Fruit fly (Drosophila melanogaster) whole organism, pupa: Measurements from ENCODE around the gene Imp.

ENCODE experiments used
- CG10348 ChIP-seq: fragments of 200-800 bp; sonication (Bioruptor generic); IDR thresholded peaks from 2 replicates; pipeline ENCODE4 v1.3.6; 2022; ENCODE audit warnings: missing biosample characterization, missing genetic modification characterization
- CG12605 ChIP-seq: fragments of 200-800 bp; sonication (Bioruptor generic); IDR thresholded peaks from 2 replicates; pipeline ENCODE4 v1.3.6; 2022; ENCODE audit warnings: missing biosample characterization, missing genetic modification characterization
- CG13204 ChIP-seq: fragments of 200-800 bp; sonication (Bioruptor generic); optimal IDR thresholded peaks from 2 replicates; lab custom pipeline; 2018; ENCODE audit warnings: missing biosample characterization, mild to moderate bottlenecking, missing genetic modification characterization, moderate library complexity
- CG15710 ChIP-seq: fragments of 200-800 bp; sonication (Bioruptor generic); optimal IDR thresholded peaks from 2 replicates; lab custom pipeline; 2018; ENCODE audit warnings: missing biosample characterization, mild to moderate bottlenecking, missing genetic modification characterization, moderate library complexity
- CG32121 ChIP-seq: fragments of 200-800 bp; sonication (Bioruptor generic); IDR thresholded peaks from 2 replicates; pipeline ENCODE4 v1.3.6; 2022; ENCODE audit warnings: missing biosample characterization, missing genetic modification characterization
- CG4496 ChIP-seq: fragments of 200-800 bp; sonication (Bioruptor generic); IDR thresholded peaks from 3 replicates; pipeline ENCODE4 v1.3.6; 2022; ENCODE audit warnings: missing biosample characterization, missing genetic modification characterization
- CG8159 ChIP-seq: fragments of 200-800 bp; sonication (Bioruptor generic); optimal IDR thresholded peaks from 3 replicates; lab custom pipeline; 2018; ENCODE audit warnings: missing biosample characterization, mild to moderate bottlenecking, missing genetic modification characterization, moderate library complexity
- CG8301 ChIP-seq: fragments of 200-800 bp; sonication (Bioruptor generic); optimal IDR thresholded peaks from 2 replicates; lab custom pipeline; 2018; ENCODE audit warnings: missing biosample characterization, mild to moderate bottlenecking, missing genetic modification characterization
- D1 ChIP-seq: fragments of 200-800 bp; sonication (Bioruptor generic); optimal IDR thresholded peaks from 2 replicates; lab custom pipeline; 2018; ENCODE audit warnings: missing biosample characterization, mild to moderate bottlenecking, missing genetic modification characterization, moderate library complexity
- EcR ChIP-seq: fragments of 200-800 bp; sonication (Bioruptor generic); optimal IDR thresholded peaks from 3 replicates; lab custom pipeline; 2019; ENCODE audit warnings: missing biosample characterization, missing genetic modification characterization, mild to moderate bottlenecking, moderate library complexity, missing genetic modification reagents
- Ets98B ChIP-seq: fragments of 200-800 bp; sonication (Bioruptor generic); IDR thresholded peaks from 2 replicates; pipeline ENCODE4 v1.3.6; 2022; ENCODE audit warnings: missing biosample characterization, missing genetic modification characterization
- Pif1A ChIP-seq: fragments of 200-800 bp; sonication (Bioruptor generic); optimal IDR thresholded peaks from 3 replicates; lab custom pipeline; 2016; ENCODE audit warnings: missing biosample characterization, missing genetic modification characterization
- Pif1B ChIP-seq: fragments of 200-800 bp; sonication (Bioruptor generic); optimal IDR thresholded peaks from 3 replicates; lab custom pipeline; 2016; ENCODE audit warnings: missing biosample characterization, missing genetic modification characterization

- peak; percentile 48 for TF ChIP-seq CG8159 (tag; lab: Kevin White, UChicago)
- TF ChIP-seq Pif1A (GFP tag; lab: Kevin White, UChicago): peak; percentile 25
- TF ChIP-seq D1 (tag; lab: Kevin White, UChicago): no peak
- TF ChIP-seq CG32121 (GFP tag; lab: Robert Waterston, UW): peak; percentile 26; the same call in 1 of the 2 replicates
- TF ChIP-seq Pif1B: peak; percentile 11
- TF ChIP-seq Ets98B: no peak
- TF ChIP-seq EcR (GFP tag; lab: Kevin White, UChicago): peak; percentile 71
- no peak for TF ChIP-seq CG10348 (GFP tag; lab: Robert Waterston, UW)
- TF ChIP-seq CG13204: peak; percentile 50
- TF ChIP-seq CG4496 (GFP tag; lab: Robert Waterston, UW): peak; percentile 80
- TF ChIP-seq CG15710 (tag; lab: Kevin White, UChicago): peak; percentile 53
- peak; percentile 51 for TF ChIP-seq CG8301 (tag; lab: Kevin White, UChicago)
- TF ChIP-seq CG12605: peak; percentile 60; the same call in 1 of the 2 replicates
These were observed 82.1 kb downstream of the Imp start for dm6 chrX:10741754-10742577.
